Fruit fly (Drosophila melanogaster) whole organism, prepupa: ENCODE measurements around the gene CG6330.

Experiments
- Blimp-1 ChIP-seq: fragments of 200-800 bp; sonication (Bioruptor generic); optimal IDR thresholded peaks from 3 replicates; lab custom pipeline; 2017; ENCODE audit warnings: missing biosample characterization, missing genetic modification characterization, mild to moderate bottlenecking, moderate library complexity, missing genetic modification reagents
- CG10631 ChIP-seq: fragments of 200-800 bp; sonication (Bioruptor generic); optimal IDR thresholded peaks from 2 replicates; lab custom pipeline; 2016; ENCODE audit warnings: missing biosample characterization, missing genetic modification characterization
- CG10669 ChIP-seq: fragments of 200-800 bp; sonication (Bioruptor generic); optimal IDR thresholded peaks from 3 replicates; lab custom pipeline; 2018; ENCODE audit warnings: missing biosample characterization, mild to moderate bottlenecking, missing genetic modification characterization, moderate library complexity
- CG11294 ChIP-seq: fragments of 200-800 bp; sonication (Bioruptor generic); IDR thresholded peaks from 2 replicates; pipeline ENCODE4 v1.3.6; 2022; ENCODE audit warnings: missing biosample characterization, missing genetic modification characterization
- CG11762 ChIP-seq: fragments of 200-800 bp; sonication (Bioruptor generic); optimal IDR thresholded peaks from 3 replicates; lab custom pipeline; 2016; ENCODE audit warnings: missing biosample characterization, missing genetic modification characterization; ENCODE audit not compliant: insufficient read depth
- CG11902 ChIP-seq: fragments of 200-800 bp; sonication (Bioruptor generic); optimal IDR thresholded peaks from 3 replicates; lab custom pipeline; 2016; ENCODE audit warnings: missing biosample characterization, missing genetic modification characterization
- CG15336 ChIP-seq: fragments of 200-800 bp; sonication (Bioruptor generic); IDR thresholded peaks from 2 replicates; pipeline ENCODE4 v1.3.6; 2022; ENCODE audit warnings: missing biosample characterization, missing genetic modification characterization
- CG1621 ChIP-seq: fragments of 200-800 bp; sonication (Bioruptor generic); optimal IDR thresholded peaks from 3 replicates; lab custom pipeline; 2018; ENCODE audit warnings: missing biosample characterization, mild to moderate bottlenecking, missing genetic modification characterization
- CG16779 ChIP-seq: fragments of 200-800 bp; sonication (Bioruptor generic); optimal IDR thresholded peaks from 3 replicates; lab custom pipeline; 2017; ENCODE audit warnings: missing biosample characterization, mild to moderate bottlenecking, missing genetic modification characterization
- CG31627 ChIP-seq: fragments of 200-800 bp; sonication (Bioruptor generic); optimal IDR thresholded peaks from 3 replicates; lab custom pipeline; 2016; ENCODE audit warnings: missing biosample characterization, missing genetic modification characterization
- CG32006 ChIP-seq: fragments of 200-800 bp; sonication (Bioruptor generic); optimal IDR thresholded peaks from 3 replicates; lab custom pipeline; 2017; ENCODE audit warnings: missing biosample characterization, mild to moderate bottlenecking, missing genetic modification characterization
- CG34406 ChIP-seq: fragments of 200-800 bp; sonication (Bioruptor generic); optimal IDR thresholded peaks from 3 replicates; lab custom pipeline; 2016; ENCODE audit warnings: missing biosample characterization, missing genetic modification characterization
- CG3919 ChIP-seq: fragments of 200-800 bp; sonication (Bioruptor generic); optimal IDR thresholded peaks from 3 replicates; lab custom pipeline; 2016; ENCODE audit warnings: missing biosample characterization, missing genetic modification characterization
- CG6792 ChIP-seq: fragments of 200-800 bp; sonication (Bioruptor generic); optimal IDR thresholded peaks from 3 replicates; lab custom pipeline; 2016; ENCODE audit warnings: missing biosample characterization, missing genetic modification characterization
- CG6854 ChIP-seq: fragments of 200-800 bp; sonication (Bioruptor generic); optimal IDR thresholded peaks from 2 replicates; lab custom pipeline; 2017; ENCODE audit warnings: missing biosample characterization, mild to moderate bottlenecking, missing genetic modification characterization
- CG7368 ChIP-seq: fragments of 200-800 bp; sonication (Bioruptor generic); optimal IDR thresholded peaks from 3 replicates; lab custom pipeline; 2016; ENCODE audit warnings: missing biosample characterization, missing genetic modification characterization
- CG8319 ChIP-seq: fragments of 200-800 bp; sonication (Bioruptor generic); optimal IDR thresholded peaks from 3 replicates; lab custom pipeline; 2016; ENCODE audit warnings: missing biosample characterization, missing genetic modification characterization
- CG8632 ChIP-seq: fragments of 200-800 bp; sonication (Bioruptor generic); optimal IDR thresholded peaks from 3 replicates; lab custom pipeline; 2016; ENCODE audit warnings: missing biosample characterization, missing genetic modification characterization
- CG9139 ChIP-seq: fragments of 200-800 bp; sonication (Bioruptor generic); optimal IDR thresholded peaks from 3 replicates; lab custom pipeline; 2017; ENCODE audit warnings: missing biosample characterization, mild to moderate bottlenecking, missing genetic modification characterization
- Eip93F ChIP-seq: fragments of 200-800 bp; sonication (Bioruptor generic); optimal IDR thresholded peaks from 2 replicates; lab custom pipeline; 2016; ENCODE audit warnings: missing biosample characterization, mild to moderate bottlenecking, missing genetic modification characterization
- Ets96B ChIP-seq: fragments of 200-800 bp; optimal IDR thresholded peaks from 2 replicates; lab custom pipeline; 2019; ENCODE audit warnings: missing biosample characterization, mild to moderate bottlenecking, missing genetic modification characterization, moderate library complexity
- Gug ChIP-seq: fragments of 200-800 bp; sonication (Bioruptor generic); IDR thresholded peaks from 2 replicates; pipeline ENCODE4 v1.3.6; 2022; ENCODE audit warnings: missing biosample characterization, missing genetic modification characterization
- Hr38 ChIP-seq: sonication (Bioruptor generic); optimal IDR thresholded peaks from 2 replicates; lab custom pipeline; 2016; ENCODE audit warnings: missing biosample characterization, missing genetic modification characterization
- Lpt ChIP-seq: fragments of 200-800 bp; sonication (Bioruptor generic); optimal IDR thresholded peaks from 3 replicates; lab custom pipeline; 2016; ENCODE audit warnings: missing biosample characterization, missing genetic modification characterization
- Met ChIP-seq: fragments of 200-800 bp; sonication (Bioruptor generic); optimal IDR thresholded peaks from 3 replicates; lab custom pipeline; 2016; ENCODE audit warnings: missing biosample characterization, missing genetic modification characterization
- OdsH ChIP-seq: fragments of 200-800 bp; sonication (Bioruptor generic); optimal IDR thresholded peaks from 3 replicates; lab custom pipeline; 2016; ENCODE audit warnings: missing biosample characterization, missing genetic modification characterization
- Smox ChIP-seq: fragments of 200-800 bp; sonication (Bioruptor generic); optimal IDR thresholded peaks from 3 replicates; lab custom pipeline; 2016; ENCODE audit warnings: missing biosample characterization, missing genetic modification characterization
- Sox102F ChIP-seq: fragments of 200-800 bp; sonication (Bioruptor generic); optimal IDR thresholded peaks from 2 replicates; lab custom pipeline; 2016; ENCODE audit warnings: missing biosample characterization, mild to moderate bottlenecking, missing genetic modification characterization
- achi ChIP-seq: fragments of 200-800 bp; sonication (Bioruptor generic); optimal IDR thresholded peaks from 3 replicates; lab custom pipeline; 2016; ENCODE audit warnings: missing biosample characterization, missing genetic modification characterization
- acj6 ChIP-seq: fragments of 200-800 bp; sonication (Bioruptor generic); optimal IDR thresholded peaks from 3 replicates; lab custom pipeline; 2016; ENCODE audit warnings: missing biosample characterization, missing genetic modification characterization
- cyc ChIP-seq: fragments of 200-800 bp; sonication (Bioruptor generic); optimal IDR thresholded peaks from 3 replicates; lab custom pipeline; 2016; ENCODE audit warnings: missing biosample characterization, missing genetic modification characterization
- dac ChIP-seq: fragments of 200-800 bp; sonication (Bioruptor generic); optimal IDR thresholded peaks from 2 replicates; lab custom pipeline; 2017; ENCODE audit warnings: missing biosample characterization, mild to moderate bottlenecking, missing genetic modification characterization
- dsx ChIP-seq: fragments of 200-800 bp; optimal IDR thresholded peaks from 3 replicates; lab custom pipeline; 2019; ENCODE audit warnings: missing biosample characterization, mild to moderate bottlenecking, missing genetic modification characterization, moderate library complexity; ENCODE audit not compliant: poor library complexity, severe bottlenecking
- esn ChIP-seq: fragments of 200-800 bp; sonication (Bioruptor generic); optimal IDR thresholded peaks from 2 replicates; lab custom pipeline; 2016; ENCODE audit warnings: missing biosample characterization, mild to moderate bottlenecking, missing genetic modification characterization, moderate library complexity
- fd85E ChIP-seq: fragments of 200-800 bp; sonication (Bioruptor generic); optimal IDR thresholded peaks from 3 replicates; lab custom pipeline; 2016; ENCODE audit warnings: missing biosample characterization, missing genetic modification characterization
- fkh ChIP-seq: fragments of 200-800 bp; sonication (Bioruptor generic); optimal IDR thresholded peaks from 3 replicates; lab custom pipeline; 2017; ENCODE audit warnings: missing biosample characterization, mild to moderate bottlenecking, missing genetic modification characterization, moderate library complexity
- pdm3 ChIP-seq: fragments of 200-800 bp; sonication (Bioruptor generic); optimal IDR thresholded peaks from 3 replicates; lab custom pipeline; 2016; ENCODE audit warnings: missing biosample characterization, missing genetic modification characterization
- salr ChIP-seq, 2 experiments: fragments of 200-800 bp; sonication (Bioruptor generic); optimal IDR thresholded peaks; 3 replicates each; lab custom pipeline; 2016 to 2018; ENCODE audit warnings: missing biosample characterization in 2 of 2, missing genetic modification characterization in 2 of 2, mild to moderate bottlenecking in 1 of 2
- spab ChIP-seq: fragments of 200-800 bp; sonication (Bioruptor generic); optimal IDR thresholded peaks from 2 replicates; lab custom pipeline; 2017; ENCODE audit warnings: missing biosample characterization, mild to moderate bottlenecking, missing genetic modification characterization, missing genetic modification reagents
- ss ChIP-seq, 2 experiments: fragments of 200-800 bp; sonication (Bioruptor generic); optimal IDR thresholded peaks; 2 replicates in 1 of 2; 3 replicates in 1 of 2; lab custom pipeline; 2017 to 2018; ENCODE audit warnings: mild to moderate bottlenecking in 2 of 2, missing biosample characterization in 2 of 2, missing genetic modification characterization in 2 of 2, moderate library complexity in 1 of 2
- svp ChIP-seq: fragments of 200-800 bp; sonication (Bioruptor generic); peaks from one replicate; lab custom pipeline; 2016; ENCODE audit warnings: missing biosample characterization, missing genetic modification characterization
- topi ChIP-seq: fragments of 200-800 bp; sonication (Bioruptor generic); optimal IDR thresholded peaks from 3 replicates; lab custom pipeline; 2016; ENCODE audit warnings: missing biosample characterization, missing genetic modification characterization
- vri ChIP-seq: fragments of 200-800 bp; sonication (Bioruptor generic); optimal IDR thresholded peaks from 3 replicates; lab custom pipeline; 2016; ENCODE audit warnings: missing biosample characterization, mild to moderate bottlenecking, missing genetic modification characterization

CG6330 gene

DNA sequence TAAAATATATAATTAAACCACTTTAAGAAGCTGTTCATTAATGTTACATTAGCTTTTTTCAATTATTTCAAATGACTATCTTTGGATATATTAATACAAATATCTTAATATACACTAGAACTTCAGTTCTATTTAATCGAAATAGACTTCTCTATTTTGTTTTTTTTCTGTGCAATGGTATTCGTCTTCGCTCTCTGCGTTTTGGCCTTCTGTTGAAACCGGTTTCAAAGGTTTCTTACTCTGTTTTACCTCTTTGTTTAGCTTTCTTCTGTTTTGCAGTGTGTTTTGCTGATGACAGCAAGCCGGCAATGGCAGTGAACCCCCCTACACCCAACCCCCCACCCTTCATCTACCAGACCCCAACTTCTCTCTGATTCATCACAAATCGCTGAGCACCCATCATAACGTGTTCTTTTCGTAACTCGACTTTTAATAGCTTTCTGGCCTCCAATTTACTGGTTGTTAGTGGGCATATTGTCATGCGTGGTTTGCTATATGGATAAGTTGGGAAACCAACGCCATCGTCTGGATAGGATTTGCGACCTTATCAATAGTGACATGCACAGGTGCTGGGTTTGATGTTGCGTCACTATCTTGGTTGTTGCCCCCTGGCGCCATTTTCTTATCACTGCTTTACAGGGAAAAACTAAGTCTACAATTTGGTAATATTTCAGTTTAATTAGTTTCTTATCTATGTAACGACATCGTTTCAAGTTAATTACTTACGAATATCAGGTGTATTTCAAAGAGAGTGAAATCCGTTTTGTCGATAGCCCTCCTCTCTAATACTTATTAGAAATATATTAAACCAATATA, 10.7 kb upstream of the CG6330 start (continued):
- no peak for TF ChIP-seq CG11762 (GFP tag; lab: Kevin White, UChicago)
- TF ChIP-seq CG6854 (GFP tag; lab: Kevin White, UChicago), result no peak
- TF ChIP-seq CG31627 (GFP tag; lab: Kevin White, UChicago), result no peak
- no peak for TF ChIP-seq Gug (GFP tag; lab: Robert Waterston, UW)
- TF ChIP-seq achi (GFP tag; lab: Kevin White, UChicago), result no peak
- no peak for TF ChIP-seq Eip93F (GFP tag; lab: Kevin White, UChicago)
- TF ChIP-seq OdsH, result no peak
- TF ChIP-seq fd85E, result no peak
- no peak for TF ChIP-seq spab (GFP tag; lab: Kevin White, UChicago)

DNA sequence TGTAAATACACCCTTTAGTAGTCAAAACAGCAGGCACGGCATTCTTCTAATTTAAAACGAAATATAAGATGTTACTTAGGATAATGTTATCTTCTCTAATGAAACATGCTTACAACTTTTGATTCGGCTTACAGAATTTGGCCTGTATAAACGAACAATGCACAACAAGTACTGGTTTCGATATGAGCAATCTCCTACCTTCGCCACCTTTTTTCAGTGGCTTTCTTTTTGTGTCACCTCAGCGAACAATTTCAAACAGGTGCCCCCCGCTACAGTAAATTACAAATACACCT, 10.0 kb upstream of the CG6330 start:
- TF ChIP-seq CG34406 (GFP tag; lab: Kevin White, UChicago) (peak; percentile 21), esn (GFP tag; lab: Kevin White, UChicago) (peak; percentile 25), svp (GFP tag; lab: Kevin White, UChicago) (peak; percentile 71), vri (GFP tag; lab: Kevin White, UChicago) (no peak), CG32006 (GFP tag; lab: Kevin White, UChicago) (peak; percentile 26), acj6 (GFP tag; lab: Kevin White, UChicago) (peak; percentile 23), Met (GFP tag; lab: Kevin White, UChicago) (no peak)
- TF ChIP-seq, all 60 proteins: peak for 5

DNA sequence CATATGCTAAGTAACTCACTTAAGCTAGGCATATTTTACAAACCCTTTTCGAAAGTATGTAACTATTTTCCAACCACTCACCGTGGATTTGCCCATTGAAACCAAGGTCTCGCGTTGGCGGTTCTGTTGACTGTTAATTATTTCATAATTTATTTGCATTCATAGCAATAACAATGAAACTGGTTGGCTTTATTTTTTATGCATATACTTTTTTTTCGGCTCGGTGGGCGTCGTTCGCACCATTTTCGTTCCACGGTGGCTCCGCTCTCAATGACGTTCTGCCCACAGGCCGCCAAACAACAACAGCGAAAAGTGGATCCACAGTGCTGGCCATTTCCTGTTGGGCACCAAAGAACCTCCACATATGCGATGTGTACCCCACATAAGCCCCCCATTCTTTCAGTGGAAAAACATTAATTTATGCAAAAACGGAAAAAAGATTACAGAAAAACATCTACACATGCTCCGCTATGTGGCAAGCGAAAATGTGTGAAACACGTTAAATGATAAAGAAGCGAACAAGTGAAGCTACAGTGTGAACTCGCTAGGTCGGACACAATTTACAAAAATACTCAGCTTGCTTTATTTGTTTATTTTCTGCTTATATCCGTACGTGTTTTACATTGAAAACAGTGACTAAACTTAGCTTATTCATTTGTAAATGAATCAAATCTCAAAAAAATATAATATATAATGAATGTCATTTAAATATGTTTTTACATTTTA, 9.5 kb upstream of the CG6330 start:
- no peak for TF ChIP-seq Lpt (GFP tag; lab: Kevin White, UChicago)
- TF ChIP-seq CG1621, result no peak
- TF ChIP-seq CG8632 (GFP tag; lab: Kevin White, UChicago), result peak; percentile 56
- peak; percentile 20 for TF ChIP-seq Blimp-1 (GFP tag; lab: Kevin White, UChicago)
- peak; percentile 35; the same call in 1 of the 2 replicates for TF ChIP-seq CG11294 (GFP tag; lab: Robert Waterston, UW)
- TF ChIP-seq CG9139, result peak; percentile 27
- no peak for TF ChIP-seq dac
- peak; percentile 22 for TF ChIP-seq cyc (GFP tag; lab: Kevin White, UChicago)
- TF ChIP-seq svp (GFP tag; lab: Kevin White, UChicago), result peak; percentile 80
- no peak for TF ChIP-seq vri (GFP tag; lab: Kevin White, UChicago)
- peak; percentile 41 for TF ChIP-seq Sox102F
- peak; percentile 27 for TF ChIP-seq dsx (GFP tag; lab: Kevin White, UChicago)
- TF ChIP-seq CG15336 (GFP tag; lab: Robert Waterston, UW), result peak; percentile 60
- no peak for TF ChIP-seq CG8319 (GFP tag; lab: Kevin White, UChicago)
- peak; percentile 20 for TF ChIP-seq CG3919 (GFP tag; lab: Kevin White, UChicago)
- TF ChIP-seq fkh (GFP tag; lab: Kevin White, UChicago), result no peak
- peak; percentile 17 for TF ChIP-seq Smox (GFP tag; lab: Kevin White, UChicago)
- peak; percentile 39 for TF ChIP-seq topi
- peak; percentile 20 for TF ChIP-seq CG11762 (GFP tag; lab: Kevin White, UChicago)
- peak; percentile 47; the same call in 1 of the 2 replicates for TF ChIP-seq Gug (GFP tag; lab: Robert Waterston, UW)
- TF ChIP-seq Ets96B (tag; lab: Kevin White, UChicago), result peak; percentile 1
- TF ChIP-seq CG10669 (GFP tag; lab: Kevin White, UChicago), result peak; percentile 9
- TF ChIP-seq CG32006 (GFP tag; lab: Kevin White, UChicago), result peak; percentile 42
- no peak for TF ChIP-seq CG7368 (GFP tag; lab: Kevin White, UChicago)
- peak; percentile 30 for TF ChIP-seq CG34406 (GFP tag; lab: Kevin White, UChicago)
- peak; percentile 56 for TF ChIP-seq acj6 (GFP tag; lab: Kevin White, UChicago)
- TF ChIP-seq CG16779, result no peak
- no peak for TF ChIP-seq salr (GFP tag; optimal IDR thresholded peaks at IDR 0.05; lab: Kevin White, UChicago)
- TF ChIP-seq CG11902 (GFP tag; lab: Kevin White, UChicago), result no peak
- TF ChIP-seq CG10631, result peak; percentile 51
- peak; percentile 40 for TF ChIP-seq achi (GFP tag; lab: Kevin White, UChicago)
- TF ChIP-seq CG6792 (GFP tag; lab: Kevin White, UChicago), result peak; percentile 26
- TF ChIP-seq Hr38 (GFP tag; lab: Kevin White, UChicago), result no peak
- TF ChIP-seq ss (GFP tag; optimal IDR thresholded peaks at IDR 0.05; lab: Kevin White, UChicago), result no peak
- peak; percentile 59 for TF ChIP-seq OdsH
- TF ChIP-seq pdm3 (GFP tag; lab: Kevin White, UChicago), result no peak
